Fruit fly (Drosophila melanogaster) whole organism, embryonic: ENCODE measurements around the gene Cisd2.

Experiments used
- Atf3 ChIP-seq: fragments of 200-800 bp; sonication (Bioruptor generic); optimal IDR thresholded peaks from 3 replicates; lab custom pipeline; 2016; ENCODE audit warnings: missing biosample characterization, missing genetic modification characterization
- BtbVII ChIP-seq: fragments of 200-800 bp; sonication (Bioruptor generic); optimal IDR thresholded peaks from 3 replicates; lab custom pipeline; 2017; ENCODE audit warnings: missing biosample characterization, mild to moderate bottlenecking, missing genetic modification characterization
- CG10543 ChIP-seq: fragments of 200-800 bp; sonication (Bioruptor generic); optimal IDR thresholded peaks from 3 replicates; lab custom pipeline; 2017; ENCODE audit warnings: missing biosample characterization, mild to moderate bottlenecking, missing genetic modification characterization, moderate library complexity
- CG11504 ChIP-seq: fragments of 200-800 bp; sonication (Bioruptor generic); optimal IDR thresholded peaks from 3 replicates; lab custom pipeline; 2019; ENCODE audit warnings: missing biosample characterization, mild to moderate bottlenecking, missing genetic modification characterization, moderate library complexity
- CG12299 ChIP-seq: fragments of 200-800 bp; sonication (Bioruptor generic); optimal IDR thresholded peaks from 2 replicates; lab custom pipeline; 2018; ENCODE audit warnings: missing biosample characterization, mild to moderate bottlenecking, missing genetic modification characterization
- CG13775 ChIP-seq: fragments of 200-800 bp; sonication (Bioruptor generic); optimal IDR thresholded peaks from 3 replicates; lab custom pipeline; 2017; ENCODE audit warnings: missing biosample characterization, mild to moderate bottlenecking, missing genetic modification characterization
- CG13894 ChIP-seq: fragments of 200-800 bp; sonication (Bioruptor generic); optimal IDR thresholded peaks from 3 replicates; lab custom pipeline; 2018; ENCODE audit warnings: missing biosample characterization, mild to moderate bottlenecking, missing genetic modification characterization, moderate library complexity
- CG14050 ChIP-seq: fragments of 200-800 bp; sonication (Bioruptor generic); IDR thresholded peaks from 3 replicates; pipeline ENCODE4 v1.3.6; 2022; ENCODE audit warnings: missing biosample characterization, missing genetic modification characterization
- CG15269 ChIP-seq: fragments of 200-800 bp; sonication (Bioruptor generic); optimal IDR thresholded peaks from 2 replicates; lab custom pipeline; 2018; ENCODE audit warnings: missing biosample characterization, mild to moderate bottlenecking, missing genetic modification characterization, moderate library complexity
- CG17359 ChIP-seq: fragments of 200-800 bp; sonication (Bioruptor generic); optimal IDR thresholded peaks from 3 replicates; lab custom pipeline; 2018; ENCODE audit warnings: missing biosample characterization, mild to moderate bottlenecking, missing genetic modification characterization, moderate library complexity
- CG17802 ChIP-seq: fragments of 200-800 bp; sonication (Bioruptor generic); optimal IDR thresholded peaks from 2 replicates; lab custom pipeline; 2018; ENCODE audit warnings: missing biosample characterization, mild to moderate bottlenecking, missing genetic modification characterization, moderate library complexity
- CG2875 ChIP-seq: fragments of 200-800 bp; sonication (Bioruptor generic); optimal IDR thresholded peaks from 2 replicates; lab custom pipeline; 2017; ENCODE audit warnings: missing biosample characterization, mild to moderate bottlenecking, missing genetic modification characterization, missing genetic modification reagents
- CG31388 ChIP-seq: fragments of 200-800 bp; sonication (Bioruptor generic); optimal IDR thresholded peaks from 2 replicates; lab custom pipeline; 2016; ENCODE audit warnings: missing biosample characterization, missing genetic modification characterization
- CG3407 ChIP-seq: fragments of 200-800 bp; sonication (Bioruptor generic); optimal IDR thresholded peaks from 2 replicates; lab custom pipeline; 2018; ENCODE audit warnings: missing biosample characterization, mild to moderate bottlenecking, missing genetic modification characterization
- CG3838 ChIP-seq: fragments of 200-800 bp; sonication (Bioruptor generic); optimal IDR thresholded peaks from 3 replicates; lab custom pipeline; 2016; ENCODE audit warnings: missing biosample characterization, missing genetic modification characterization
- CG4360 ChIP-seq: fragments of 200-800 bp; sonication (Bioruptor generic); IDR thresholded peaks from 2 replicates; pipeline ENCODE4 v1.3.6; 2022; ENCODE audit warnings: missing biosample characterization, missing genetic modification characterization
- CG4424 ChIP-seq: fragments of 200-800 bp; sonication (Bioruptor generic); optimal IDR thresholded peaks from 3 replicates; lab custom pipeline; 2016; ENCODE audit warnings: missing biosample characterization, missing genetic modification characterization
- CG4854 ChIP-seq: fragments of 200-800 bp; sonication (Bioruptor generic); optimal IDR thresholded peaks from 2 replicates; lab custom pipeline; 2016; ENCODE audit warnings: missing biosample characterization, missing genetic modification characterization, inconsistent platforms
- CG6654 ChIP-seq: fragments of 200-800 bp; sonication (Bioruptor generic); optimal IDR thresholded peaks from 2 replicates; lab custom pipeline; 2017; ENCODE audit warnings: missing biosample characterization, mild to moderate bottlenecking, missing genetic modification characterization
- CG9609 ChIP-seq: fragments of 200-800 bp; sonication (Bioruptor generic); optimal IDR thresholded peaks from 3 replicates; lab custom pipeline; 2016; ENCODE audit warnings: missing biosample characterization, missing genetic modification characterization
- CG9932 ChIP-seq: fragments of 200-800 bp; sonication (Bioruptor generic); IDR thresholded peaks from 2 replicates; pipeline ENCODE4 v1.3.6; 2022; ENCODE audit warnings: missing biosample characterization, missing genetic modification characterization
- Dref ChIP-seq: fragments of 200-800 bp; sonication (Bioruptor generic); IDR thresholded peaks from 2 replicates; pipeline ENCODE4 v1.3.6; 2022; ENCODE audit warnings: missing biosample characterization, missing genetic modification characterization
- E2f1 ChIP-seq: fragments of 200-800 bp; sonication (Bioruptor generic); IDR thresholded peaks from 2 replicates; pipeline ENCODE4 v1.3.6; 2022; ENCODE audit warnings: missing biosample characterization, missing genetic modification characterization
- E2f2 ChIP-seq: fragments of 200-800 bp; sonication (Bioruptor generic); IDR thresholded peaks from 2 replicates; pipeline ENCODE4 v1.3.6; 2022; ENCODE audit warnings: missing biosample characterization, missing genetic modification characterization
- Ets97D ChIP-seq: fragments of 200-800 bp; sonication (Bioruptor generic); optimal IDR thresholded peaks from 3 replicates; lab custom pipeline; 2016; ENCODE audit warnings: missing biosample characterization, missing genetic modification characterization
- Gug ChIP-seq: fragments of 200-800 bp; sonication (Bioruptor generic); IDR thresholded peaks from 4 replicates; pipeline ENCODE4 v1.3.6; 2022; ENCODE audit warnings: missing biosample characterization, missing genetic modification characterization
- Hr78 ChIP-seq, 2 experiments: fragments of 200-800 bp in 1 of 2; fragments of >200 bp in 1 of 2; sonication (Bioruptor generic) in 1 of 2; optimal IDR thresholded peaks; 2 replicates each; lab custom pipeline; 2017 to 2019; ENCODE audit warnings: missing biosample characterization in 2 of 2, missing genetic modification characterization in 2 of 2, mild to moderate bottlenecking in 1 of 2, moderate library complexity in 1 of 2
- Kr ChIP-seq: fragments of 200-800 bp; sonication (Bioruptor generic); optimal IDR thresholded peaks from 2 replicates; lab custom pipeline; 2017; ENCODE audit warnings: missing biosample characterization, mild to moderate bottlenecking, missing genetic modification characterization
- Lhr ChIP-seq: fragments of 200-800 bp; sonication (Bioruptor generic); optimal IDR thresholded peaks from 3 replicates; lab custom pipeline; 2017; ENCODE audit warnings: mild to moderate bottlenecking, missing biosample characterization, missing genetic modification reagents, missing genetic modification characterization
- Lim3 ChIP-seq: fragments of 200-800 bp; sonication (Bioruptor generic); IDR thresholded peaks from 2 replicates; pipeline ENCODE4 v1.3.6; 2022; ENCODE audit warnings: missing biosample characterization, missing genetic modification characterization
- MTF-1 ChIP-seq: fragments of 200-800 bp; sonication (Bioruptor generic); optimal IDR thresholded peaks from 2 replicates; lab custom pipeline; 2018; ENCODE audit warnings: missing biosample characterization, mild to moderate bottlenecking, missing genetic modification characterization, borderline replicate concordance
- Neu2 ChIP-seq: fragments of 200-800 bp; sonication (Bioruptor generic); optimal IDR thresholded peaks from 3 replicates; lab custom pipeline; 2016; ENCODE audit warnings: missing biosample characterization, missing genetic modification characterization, borderline replicate concordance
- Oaz ChIP-seq: fragments of 200-800 bp; sonication (Bioruptor generic); IDR thresholded peaks from 2 replicates; pipeline ENCODE4 v1.3.6; 2022; ENCODE audit warnings: missing biosample characterization, missing genetic modification characterization
- Rfx ChIP-seq: fragments of 200-800 bp; sonication (Bioruptor generic); IDR thresholded peaks from 2 replicates; pipeline ENCODE4 v1.3.6; 2022; ENCODE audit warnings: missing biosample characterization, missing genetic modification characterization
- Sox102F ChIP-seq: fragments of 200-800 bp; sonication (Bioruptor generic); optimal IDR thresholded peaks from 2 replicates; lab custom pipeline; 2018; ENCODE audit warnings: missing biosample characterization, mild to moderate bottlenecking, missing genetic modification characterization, moderate library complexity
- ato ChIP-seq: fragments of 200-800 bp; sonication (Bioruptor generic); IDR thresholded peaks from 2 replicates; pipeline ENCODE4 v1.3.6; 2022; ENCODE audit warnings: missing biosample characterization, missing genetic modification characterization; ENCODE audit not compliant: partially characterized antibody
- br ChIP-seq: fragments of >200 bp; optimal IDR thresholded peaks from 2 replicates; lab custom pipeline; 2017
- disco-r ChIP-seq: fragments of 200-800 bp; sonication (Bioruptor generic); optimal IDR thresholded peaks from 2 replicates; lab custom pipeline; 2016; ENCODE audit warnings: missing biosample characterization, missing genetic modification characterization
- gce ChIP-seq: fragments of 200-800 bp; sonication (Bioruptor generic); IDR thresholded peaks from 3 replicates; pipeline ENCODE4 v1.3.6; 2022; ENCODE audit warnings: missing biosample characterization, missing genetic modification characterization
- h ChIP-seq: fragments of >200 bp; optimal IDR thresholded peaks from 2 replicates; lab custom pipeline; 2017
- her ChIP-seq: fragments of 200-800 bp; sonication (Bioruptor generic); optimal IDR thresholded peaks from 2 replicates; lab custom pipeline; 2016; ENCODE audit warnings: missing biosample characterization, missing genetic modification characterization
- ken ChIP-seq: fragments of 200-800 bp; sonication (Bioruptor generic); IDR thresholded peaks from 3 replicates; pipeline ENCODE4 v1.3.6; 2022; ENCODE audit warnings: missing biosample characterization, missing genetic modification characterization
- lab ChIP-seq: fragments of 200-800 bp; sonication (Bioruptor generic); optimal IDR thresholded peaks from 3 replicates; lab custom pipeline; 2017; ENCODE audit warnings: missing biosample characterization, missing genetic modification characterization, mild to moderate bottlenecking, moderate library complexity, missing genetic modification reagents
- odd ChIP-seq: fragments of 200-800 bp; sonication (Bioruptor generic); optimal IDR thresholded peaks from 2 replicates; lab custom pipeline; 2017; ENCODE audit warnings: missing biosample characterization, mild to moderate bottlenecking, missing genetic modification characterization
- p53 ChIP-seq: fragments of 200-800 bp; sonication (Bioruptor generic); optimal IDR thresholded peaks from 2 replicates; lab custom pipeline; 2016; ENCODE audit warnings: missing biosample characterization, missing genetic modification characterization
- pho ChIP-seq: fragments of 200-800 bp; sonication (Bioruptor generic); optimal IDR thresholded peaks from 2 replicates; lab custom pipeline; 2016; ENCODE audit warnings: missing biosample characterization, missing genetic modification characterization
- scrt ChIP-seq: fragments of 200-800 bp; sonication (Bioruptor generic); optimal IDR thresholded peaks from 2 replicates; lab custom pipeline; 2018; ENCODE audit warnings: missing biosample characterization, mild to moderate bottlenecking, missing genetic modification characterization, moderate library complexity
- stc ChIP-seq: fragments of 200-800 bp; sonication (Bioruptor generic); IDR thresholded peaks from 2 replicates; pipeline ENCODE4 v1.3.6; 2022; ENCODE audit warnings: missing biosample characterization, missing genetic modification characterization
- tll ChIP-seq, 2 experiments: fragments of 200-800 bp in 1 of 2; fragments of >200 bp in 1 of 2; sonication (Bioruptor generic) in 1 of 2; optimal IDR thresholded peaks; 2 replicates each; lab custom pipeline; 2017 to 2019; ENCODE audit warnings: missing biosample characterization in 2 of 2, missing genetic modification characterization in 2 of 2, mild to moderate bottlenecking in 1 of 2, moderate library complexity in 1 of 2
- trh ChIP-seq: fragments of 200-800 bp; sonication (Bioruptor generic); optimal IDR thresholded peaks from 2 replicates; lab custom pipeline; 2016; ENCODE audit warnings: missing biosample characterization, missing genetic modification characterization
- ttk ChIP-seq: fragments of 200-800 bp; sonication (Bioruptor generic); IDR thresholded peaks from 2 replicates; pipeline ENCODE4 v2.1.2; 2022; ENCODE audit warnings: missing biosample characterization, missing genetic modification characterization
- zen2 ChIP-seq: fragments of 200-800 bp; sonication (Bioruptor generic); IDR thresholded peaks from 3 replicates; pipeline ENCODE4 v1.3.6; 2022; ENCODE audit warnings: missing biosample characterization, missing genetic modification characterization; ENCODE audit not compliant: partially characterized antibody

The Cisd2 gene

DNA sequence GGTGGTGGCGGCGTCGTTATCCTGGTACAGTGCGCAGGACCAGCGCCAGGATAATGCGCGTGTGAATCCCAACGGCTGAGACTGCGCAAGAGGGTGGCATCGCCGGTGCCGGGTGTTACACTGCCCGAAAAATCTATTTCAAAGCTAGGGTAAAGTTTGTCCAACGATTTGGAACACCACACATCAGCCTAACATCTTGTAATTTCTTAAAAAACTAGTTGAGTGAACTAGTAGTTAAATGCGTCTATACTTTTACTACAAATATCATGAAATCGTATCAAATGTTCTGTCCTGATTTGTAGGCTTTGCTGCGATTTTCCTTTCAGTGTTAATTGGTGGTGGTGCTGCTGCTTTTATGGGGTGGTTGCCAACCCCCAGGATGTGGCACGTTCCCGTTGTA lies 41.8 kb upstream of the Cisd2 start (continued):
- TF ChIP-seq CG9932 (no peak), Gug (no peak), lab (GFP tag; lab: Kevin White, UChicago) (no peak), CG13894 (no peak), ken (GFP tag; lab: Robert Waterston, UW) (no peak), odd (no peak), Rfx (GFP tag; lab: Robert Waterston, UW) (no peak), Neu2 (GFP tag; lab: Kevin White, UChicago) (no peak), pho (no peak), p53 (GFP tag; lab: Kevin White, UChicago) (no peak), Kr (GFP tag; lab: Kevin White, UChicago) (no peak), trh (GFP tag; lab: Kevin White, UChicago) (no peak), Hr78 (GFP tag; optimal IDR thresholded peaks at IDR 0.05; lab: Kevin White, UChicago) (no peak), ato (GFP tag; lab: Robert Waterston, UW) (no peak), CG3407 (GFP tag; lab: Kevin White, UChicago) (peak; percentile 25), E2f2 (GFP tag; lab: Robert Waterston, UW) (peak; percentile 12; the same call in 1 of the 2 replicates), CG17802 (peak; percentile 3), scrt (GFP tag; lab: Kevin White, UChicago) (no peak), ttk (GFP tag; lab: Robert Waterston, UW) (peak; percentile 46; the same call in 1 of the 2 replicates), CG11504 (tag; lab: Kevin White, UChicago) (peak; percentile 44), CG15269 (no peak), CG4424 (GFP tag; lab: Kevin White, UChicago) (peak; percentile 28), Atf3 (GFP tag; lab: Kevin White, UChicago) (no peak), Oaz (GFP tag; lab: Robert Waterston, UW) (no peak), CG17359 (tag; lab: Kevin White, UChicago) (peak; percentile 7), Ets97D (GFP tag; lab: Kevin White, UChicago) (no peak), BtbVII (GFP tag; lab: Kevin White, UChicago) (no peak), CG10543 (GFP tag; lab: Kevin White, UChicago) (no peak), zen2 (GFP tag; lab: Robert Waterston, UW) (no peak), CG12299 (no peak), CG14050 (no peak), br (lab: Kevin White, UChicago) (no peak), CG3838 (GFP tag; lab: Kevin White, UChicago) (no peak), CG6654 (GFP tag; lab: Kevin White, UChicago) (no peak), CG4854 (GFP tag; lab: Kevin White, UChicago) (no peak), E2f1 (GFP tag; lab: Robert Waterston, UW) (no peak), Lhr (GFP tag; lab: Kevin White, UChicago) (no peak), Dref (GFP tag; lab: Robert Waterston, UW) (no peak), disco-r (GFP tag; lab: Kevin White, UChicago) (no peak), CG13775 (GFP tag; lab: Kevin White, UChicago) (peak; percentile 24), Sox102F (GFP tag; lab: Kevin White, UChicago) (peak; percentile 15), h (no peak), CG31388 (GFP tag; lab: Kevin White, UChicago) (no peak), tll (GFP tag; optimal IDR thresholded peaks at IDR 0.05; lab: Kevin White, UChicago) (no peak), stc (GFP tag; lab: Robert Waterston, UW) (no peak), Lim3 (GFP tag; lab: Robert Waterston, UW) (no peak), gce (GFP tag; lab: Robert Waterston, UW) (no peak), CG9609 (GFP tag; lab: Kevin White, UChicago) (peak; percentile 23), CG2875 (GFP tag; lab: Kevin White, UChicago) (peak; percentile 39), her (GFP tag; lab: Kevin White, UChicago) (no peak), MTF-1 (GFP tag; lab: Kevin White, UChicago) (no peak), CG4360 (no peak)
